Fruit fly (Drosophila melanogaster): ENCODE results near the gene kuz.

Gene kuz

DNA sequence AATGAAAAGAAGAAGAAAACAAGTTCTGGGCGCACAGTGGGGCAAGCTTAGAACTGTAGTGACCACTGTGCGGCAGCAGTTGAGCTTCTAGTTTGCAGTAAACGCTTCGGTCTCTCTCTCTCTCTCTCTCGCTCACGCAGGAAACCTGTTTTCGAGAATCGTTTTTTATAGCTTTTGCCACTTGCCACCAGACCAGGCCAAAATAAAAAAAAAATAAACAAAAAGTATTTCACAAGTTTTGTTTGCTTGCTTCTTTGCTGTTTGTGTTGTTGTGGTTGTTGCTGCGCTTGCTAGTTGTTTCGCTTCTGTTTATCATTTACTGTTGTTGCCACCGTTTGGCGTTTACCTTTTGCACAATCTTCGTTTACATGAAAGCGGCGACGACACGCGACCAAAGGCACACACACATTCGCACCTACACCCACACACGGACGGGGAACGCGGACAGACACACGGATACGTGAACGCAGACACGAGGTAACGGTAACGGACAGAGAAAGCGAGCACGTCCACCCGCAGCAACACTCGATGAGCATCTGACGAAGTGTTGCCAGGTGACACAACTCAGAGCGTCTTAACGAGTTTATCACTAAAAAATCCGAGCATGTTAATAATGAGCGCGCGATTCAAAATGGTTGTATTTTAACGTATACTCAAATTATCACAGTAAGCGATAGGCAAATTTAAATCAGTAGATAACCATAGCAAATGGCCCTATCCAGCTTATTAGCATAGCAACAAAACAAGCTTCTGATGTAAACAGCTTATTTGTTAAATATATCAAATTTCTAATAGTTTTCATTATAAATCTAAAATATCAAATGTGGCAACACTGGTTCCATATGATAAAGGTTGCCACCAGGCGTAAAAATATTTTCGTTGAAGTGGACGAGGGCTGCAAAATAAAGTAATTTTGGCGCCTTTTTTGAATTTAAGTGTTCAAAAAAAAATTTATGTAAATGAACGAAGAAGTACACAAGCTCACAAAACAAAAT lies 856 bp upstream of the kuz start, which contains the start of gene B4 (continued):
- TF ChIP-seq eyg (GFP tag; optimal IDR thresholded peaks at IDR 0.05), result no peak
- no peak for TF ChIP-seq CG8281 (tag; optimal IDR thresholded peaks at IDR 0.05)
- peak; percentile 31 for TF ChIP-seq CG34376 (GFP tag; optimal IDR thresholded peaks at IDR 0.05)
- TF ChIP-seq nau (GFP tag; optimal IDR thresholded peaks at IDR 0.05), result no peak
- TF ChIP-seq MESR4 (GFP tag; optimal IDR thresholded peaks at IDR 0.05), result peak; percentile 51
- TF ChIP-seq Xrp1 (GFP tag; IDR thresholded peaks at IDR 0.05), result peak; percentile 29
- TF ChIP-seq trh (GFP tag; optimal IDR thresholded peaks at IDR 0.05), result no peak
- peak; percentile 34 for TF ChIP-seq hkb (optimal IDR thresholded peaks at IDR 0.05)
- TF ChIP-seq hkb (GFP tag; IDR thresholded peaks at IDR 0.05), result peak; percentile 51
- peak; percentile 33 for TF ChIP-seq ash1 (GFP tag; optimal IDR thresholded peaks at IDR 0.05)
- TF ChIP-seq odd (GFP tag; optimal IDR thresholded peaks at IDR 0.05), result peak; percentile 67
- no peak for TF ChIP-seq br (optimal IDR thresholded peaks at IDR 0.05)
- no peak for TF ChIP-seq twi (tag; optimal IDR thresholded peaks at IDR 0.05)
- peak; percentile 37 for TF ChIP-seq Myb (GFP tag; optimal IDR thresholded peaks at IDR 0.05)
- TF ChIP-seq Vsx1 (GFP tag; optimal IDR thresholded peaks at IDR 0.05), result no peak
- TF ChIP-seq CG17328 (GFP tag; IDR thresholded peaks at IDR 0.05), result peak; percentile 31; the same call in 1 of the 2 replicates
- TF ChIP-seq dan (GFP tag; IDR thresholded peaks at IDR 0.05), result no peak
- no peak for TF ChIP-seq CG10462 (GFP tag; optimal IDR thresholded peaks at IDR 0.05)
- no peak for TF ChIP-seq CG7271 (tag; optimal IDR thresholded peaks at IDR 0.05)
- no peak; the same call in 1 of the 2 replicates for TF ChIP-seq CG43689 (GFP tag; IDR thresholded peaks at IDR 0.05)
- no peak for TF ChIP-seq ac (GFP tag; optimal IDR thresholded peaks at IDR 0.05)
- TF ChIP-seq CG3847 (GFP tag; IDR thresholded peaks at IDR 0.05), result peak; percentile 38; the same call in 1 of the 2 replicates
- no peak for TF ChIP-seq z (GFP tag; IDR thresholded peaks at IDR 0.05)
- no peak for TF ChIP-seq Atf6 (GFP tag; IDR thresholded peaks at IDR 0.05)
- TF ChIP-seq jigr1 (GFP tag; IDR thresholded peaks at IDR 0.05), result no peak
- TF ChIP-seq Doc2 (GFP tag; IDR thresholded peaks at IDR 0.05), result no peak
- peak; percentile 69 for TF ChIP-seq fd64A (GFP tag; optimal IDR thresholded peaks at IDR 0.05)
- peak; percentile 97 for TF ChIP-seq E2f2 (GFP tag; IDR thresholded peaks at IDR 0.05)
- TF ChIP-seq Chrac-16 (GFP tag; optimal IDR thresholded peaks at IDR 0.05), result no peak
- TF ChIP-seq CG13624 (GFP tag; optimal IDR thresholded peaks at IDR 0.05), result peak; percentile 42
- TF ChIP-seq Six4 (GFP tag; optimal IDR thresholded peaks at IDR 0.05), result no peak
- TF ChIP-seq Ptx1 (GFP tag; IDR thresholded peaks at IDR 0.05), result no peak
- TF ChIP-seq CG10321 (GFP tag; IDR thresholded peaks at IDR 0.05), result 0 out of 2 replicates have a peak, but pooled peaks have one; percentile 35
- TF ChIP-seq fd102C (GFP tag; optimal IDR thresholded peaks at IDR 0.05), result no peak
- peak in 1 of 2 experiments; percentile 94 for TF ChIP-seq tll (GFP tag; optimal IDR thresholded peaks at IDR 0.05)
- peak; percentile 93 for TF ChIP-seq gro (GFP tag; optimal IDR thresholded peaks at IDR 0.05)
- TF ChIP-seq Kr (GFP tag; optimal IDR thresholded peaks at IDR 0.05), result peak; percentile 65
- no peak for TF ChIP-seq Dfd (GFP tag; optimal IDR thresholded peaks at IDR 0.05)
- TF ChIP-seq slou (GFP tag; optimal IDR thresholded peaks at IDR 0.05), result peak; percentile 14
- no peak for TF ChIP-seq wor (GFP tag; IDR thresholded peaks at IDR 0.05)
- peak; percentile 6 for TF ChIP-seq CG15696 (tag; optimal IDR thresholded peaks at IDR 0.05)
- TF ChIP-seq CG9727 (GFP tag; optimal IDR thresholded peaks at IDR 0.05), result peak; percentile 39
- TF ChIP-seq luna (GFP tag; optimal IDR thresholded peaks at IDR 0.05), result peak; percentile 0
- TF ChIP-seq kay (GFP tag; optimal IDR thresholded peaks at IDR 0.05), result no peak
- TF ChIP-seq CG9932 (GFP tag; IDR thresholded peaks at IDR 0.05), result peak; percentile 4; the same call in 1 of the 2 replicates
- TF ChIP-seq Lpt (GFP tag; optimal IDR thresholded peaks at IDR 0.05), result no peak
- TF ChIP-seq cas (GFP tag; IDR thresholded peaks at IDR 0.05), result no peak
- TF ChIP-seq CG18262 (tag; optimal IDR thresholded peaks at IDR 0.05), result no peak
- TF ChIP-seq otp (GFP tag; IDR thresholded peaks at IDR 0.05), result no peak; the same call in 2 of the 3 replicates
- peak; percentile 52 for TF ChIP-seq kah (GFP tag; optimal IDR thresholded peaks at IDR 0.05)
